Fruit fly (Drosophila melanogaster): ENCODE results near the gene Gr93c.

Gr93c gene

dm6 chr3R:21878473-21878872, 33.4 kb upstream of the Gr93c start, which contains the start of gene CG34148 (continued):
- no peak for TF ChIP-seq NFAT (GFP tag; IDR thresholded peaks at IDR 0.05)
- TF ChIP-seq CG10209 (GFP tag; optimal IDR thresholded peaks at IDR 0.05) = no peak
- TF ChIP-seq CG2120 (GFP tag; optimal IDR thresholded peaks at IDR 0.05) = no peak
- peak; percentile 61; the same call in 2 of the 3 replicates for TF ChIP-seq CG16813 (GFP tag; IDR thresholded peaks at IDR 0.05; ENCODE audit: partially characterized antibody)
- no peak for TF ChIP-seq CG30431 (GFP tag; optimal IDR thresholded peaks at IDR 0.05)
- TF ChIP-seq al (GFP tag; IDR thresholded peaks at IDR 0.05) = no peak
- no peak for TF ChIP-seq CG3281 (GFP tag; optimal IDR thresholded peaks at IDR 0.05)
- no peak for TF ChIP-seq tin (GFP tag; optimal IDR thresholded peaks at IDR 0.05)
- no peak for TF ChIP-seq chif (GFP tag; optimal IDR thresholded peaks at IDR 0.05)
- no peak for TF ChIP-seq sug (tag; optimal IDR thresholded peaks at IDR 0.05)
- no peak for TF ChIP-seq crol (GFP tag; IDR thresholded peaks at IDR 0.05)
- TF ChIP-seq Usf (GFP tag; optimal IDR thresholded peaks at IDR 0.05) = no peak
- TF ChIP-seq CG10267 (tag; optimal IDR thresholded peaks at IDR 0.05) = peak; percentile 34
- no peak for TF ChIP-seq bowl (GFP tag; IDR thresholded peaks at IDR 0.05)
- peak; percentile 55 for TF ChIP-seq BEAF-32 (GFP tag; optimal IDR thresholded peaks at IDR 0.05)
- peak; percentile 53 for TF ChIP-seq stwl (tag; optimal IDR thresholded peaks at IDR 0.05)
- no peak for TF ChIP-seq CG11398 (GFP tag; optimal IDR thresholded peaks at IDR 0.05)
- TF ChIP-seq sna (GFP tag; IDR thresholded peaks at IDR 0.05; ENCODE audit: partially characterized antibody) = peak; percentile 88
- TF ChIP-seq gfzf (GFP tag; optimal IDR thresholded peaks at IDR 0.05) = no peak
- no peak for TF ChIP-seq caup (GFP tag; optimal IDR thresholded peaks at IDR 0.05; ENCODE audit: severe bottlenecking)
- TF ChIP-seq inv (GFP tag; IDR thresholded peaks at IDR 0.05; ENCODE audit: partially characterized antibody) = peak; percentile 36; the same call in 1 of the 2 replicates
- peak; percentile 83 for TF ChIP-seq CG6791 (GFP tag; IDR thresholded peaks at IDR 0.05; ENCODE audit: partially characterized antibody)
- TF ChIP-seq pfk (GFP tag; optimal IDR thresholded peaks at IDR 0.05) = no peak
- peak in 1 of 2 experiments; percentile 94 for TF ChIP-seq Pdp1 (GFP tag; optimal IDR thresholded peaks at IDR 0.05)
- TF ChIP-seq CG30020 (tag; optimal IDR thresholded peaks at IDR 0.05) = no peak
- peak; percentile 37 for TF ChIP-seq CG4617 (GFP tag; optimal IDR thresholded peaks at IDR 0.05; ENCODE audit: borderline replicate concordance)
- TF ChIP-seq CG13287 (GFP tag; IDR thresholded peaks at IDR 0.05; ENCODE audit: partially characterized antibody) = peak; percentile 83
- no peak for TF ChIP-seq CG1832 (GFP tag; optimal IDR thresholded peaks at IDR 0.05)
- no peak for TF ChIP-seq br (optimal IDR thresholded peaks at IDR 0.05)
- TF ChIP-seq CG13775 (GFP tag; optimal IDR thresholded peaks at IDR 0.05) = no peak
- peak; percentile 77 for TF ChIP-seq hbn (GFP tag; IDR thresholded peaks at IDR 0.05; ENCODE audit: partially characterized antibody)
- no peak for TF ChIP-seq CG1024 (GFP tag; IDR thresholded peaks at IDR 0.05)
- no peak for TF ChIP-seq Dad (GFP tag; optimal IDR thresholded peaks at IDR 0.05)
- TF ChIP-seq ham (GFP tag; IDR thresholded peaks at IDR 0.05) = no peak
- no peak for TF ChIP-seq tgo (GFP tag; IDR thresholded peaks at IDR 0.05)
- no peak for TF ChIP-seq Hsf (GFP tag; optimal IDR thresholded peaks at IDR 0.05)

dm6 chr3R:21877636-21878035, 32.6 kb upstream of the Gr93c start, which contains the start of gene P5CDh2:
Gene P5CDh2, plus strand, starts transcription at chr3R:21877936.
- TF ChIP-seq tll (GFP tag; optimal IDR thresholded peaks at IDR 0.05) = no peak
- TF ChIP-seq CG8290 (GFP tag; optimal IDR thresholded peaks at IDR 0.05) = no peak
- TF ChIP-seq CG8290 (tag; optimal IDR thresholded peaks at IDR 0.05) = no peak
- no peak for TF ChIP-seq Ptx1 (GFP tag; IDR thresholded peaks at IDR 0.05)
- TF ChIP-seq Dref (GFP tag; IDR thresholded peaks at IDR 0.05) = no peak
- TF ChIP-seq ara (GFP tag; IDR thresholded peaks at IDR 0.05) = no peak
- TF ChIP-seq CG10366 (GFP tag; IDR thresholded peaks at IDR 0.05) = no peak
- no peak for TF ChIP-seq aop (GFP tag; IDR thresholded peaks at IDR 0.05)
- no peak for TF ChIP-seq sna (GFP tag; IDR thresholded peaks at IDR 0.05; ENCODE audit: partially characterized antibody)

All from whole organism, embryonic.